Fruit fly (Drosophila melanogaster): ENCODE data around the gene bap.

bap gene

dm6 chr3R:21378595-21378994 lies 10.1 kb upstream of the bap start, which contains the start of gene tin (continued):
- TF ChIP-seq ac (GFP tag; optimal IDR thresholded peaks at IDR 0.05) (peak; percentile 77), CG18764 (GFP tag; optimal IDR thresholded peaks at IDR 0.05) (peak; percentile 75), CG34376 (GFP tag; optimal IDR thresholded peaks at IDR 0.05) (peak; percentile 86), en (GFP tag; optimal IDR thresholded peaks at IDR 0.05) (no peak), CG2678 (tag; optimal IDR thresholded peaks at IDR 0.05) (peak; percentile 94), sim (GFP tag; IDR thresholded peaks at IDR 0.05) (peak; percentile 92), CG3407 (GFP tag; optimal IDR thresholded peaks at IDR 0.05) (peak; percentile 89), Jarid2 (GFP tag; optimal IDR thresholded peaks at IDR 0.05) (peak; percentile 68), Sox102F (GFP tag; optimal IDR thresholded peaks at IDR 0.05) (peak; percentile 93), CG2202 (tag; optimal IDR thresholded peaks at IDR 0.05) (peak; percentile 95), tll (GFP tag; optimal IDR thresholded peaks at IDR 0.05) (peak in 1 of 2 experiments; percentile 69), CG6791 (GFP tag; IDR thresholded peaks at IDR 0.05; ENCODE audit: partially characterized antibody) (peak; percentile 58; the same call in 1 of the 3 replicates), CG4854 (GFP tag; optimal IDR thresholded peaks at IDR 0.05) (peak; percentile 55), CG2116 (GFP tag; optimal IDR thresholded peaks at IDR 0.05) (peak; percentile 80), MTF-1 (GFP tag; optimal IDR thresholded peaks at IDR 0.05; ENCODE audit: borderline replicate concordance) (peak; percentile 85), CG30020 (tag; optimal IDR thresholded peaks at IDR 0.05) (peak; percentile 67), scrt (GFP tag; optimal IDR thresholded peaks at IDR 0.05) (peak; percentile 79), Hand (GFP tag; optimal IDR thresholded peaks at IDR 0.05) (peak; percentile 39), pb (GFP tag; optimal IDR thresholded peaks at IDR 0.05) (no peak), Asciz (GFP tag; optimal IDR thresholded peaks at IDR 0.05) (peak; percentile 89), wdn (GFP tag; IDR thresholded peaks at IDR 0.05) (peak; percentile 81), trem (tag; optimal IDR thresholded peaks at IDR 0.05) (peak; percentile 94), slp2 (GFP tag; optimal IDR thresholded peaks at IDR 0.05) (peak; percentile 14), CG14050 (GFP tag; IDR thresholded peaks at IDR 0.05) (peak; percentile 95), kah (GFP tag; optimal IDR thresholded peaks at IDR 0.05) (peak; percentile 74), eyg (GFP tag; optimal IDR thresholded peaks at IDR 0.05) (no peak), CG34422 (GFP tag; IDR thresholded peaks at IDR 0.05) (peak; percentile 98), fu2 (GFP tag; optimal IDR thresholded peaks at IDR 0.05) (no peak), CG2889 (GFP tag; IDR thresholded peaks at IDR 0.05) (peak; percentile 77), chn (GFP tag; optimal IDR thresholded peaks at IDR 0.05) (peak; percentile 76), CG12219 (GFP tag; optimal IDR thresholded peaks at IDR 0.05) (peak; percentile 83), Deaf1 (tag; optimal IDR thresholded peaks at IDR 0.05) (peak; percentile 73), CG16779 (GFP tag; IDR thresholded peaks at IDR 0.05) (peak; percentile 81), NC2α (GFP tag; optimal IDR thresholded peaks at IDR 0.05) (no peak), ken (GFP tag; IDR thresholded peaks at IDR 0.05) (peak; percentile 94), ATbp (GFP tag; optimal IDR thresholded peaks at IDR 0.05) (peak; percentile 90), ssp (GFP tag; IDR thresholded peaks at IDR 0.05) (peak; percentile 88), CG14667 (GFP tag; IDR thresholded peaks at IDR 0.05) (peak; percentile 93; the same call in 1 of the 2 replicates), seq (GFP tag; IDR thresholded peaks at IDR 0.05) (peak; percentile 95), gro (GFP tag; optimal IDR thresholded peaks at IDR 0.05) (peak; percentile 1), knrl (GFP tag; IDR thresholded peaks at IDR 0.05; ENCODE audit: partially characterized antibody) (peak; percentile 68), phol (tag; optimal IDR thresholded peaks at IDR 0.05) (peak; percentile 92), gt (GFP tag; IDR thresholded peaks at IDR 0.05) (peak; percentile 88), CG10543 (GFP tag; optimal IDR thresholded peaks at IDR 0.05) (peak; percentile 76), CG7271 (tag; optimal IDR thresholded peaks at IDR 0.05) (peak; percentile 95), nerfin-2 (GFP tag; IDR thresholded peaks at IDR 0.05; ENCODE audit: partially characterized antibody) (0 out of 2 replicates have a peak, but pooled peaks have one; percentile 46), toy (GFP tag; IDR thresholded peaks at IDR 0.05) (peak; percentile 86), CG10959 (GFP tag; IDR thresholded peaks at IDR 0.05) (peak; percentile 92), sr (GFP tag; IDR thresholded peaks at IDR 0.05) (peak; percentile 75), Max (GFP tag; optimal IDR thresholded peaks at IDR 0.05) (peak; percentile 78)
